Fruit fly (Drosophila melanogaster): Measurements from ENCODE around the gene CG15172.

Gene CG15172

DNA sequence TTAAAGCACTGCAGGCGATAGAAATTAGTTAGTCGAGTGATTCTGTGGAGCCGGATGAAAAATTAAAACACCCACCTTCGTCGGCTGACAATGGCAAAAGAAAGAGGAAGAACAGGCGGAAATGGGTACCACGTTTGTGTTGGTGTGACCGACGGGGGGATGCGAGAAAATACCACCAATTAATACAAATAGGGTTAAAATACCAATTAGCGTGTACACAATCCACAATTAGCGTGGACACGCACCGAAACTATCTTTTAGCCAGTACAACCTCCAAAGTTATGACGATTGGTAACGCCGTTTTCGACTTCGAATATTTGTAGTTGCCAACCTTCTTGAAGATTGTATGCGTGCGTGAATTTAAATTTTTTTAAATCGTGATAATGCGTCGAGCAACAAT, 13.1 kb upstream of the CG15172 start, which contains the start of gene RpL30 (continued):
- TF ChIP-seq CG11085 (GFP tag; IDR thresholded peaks at IDR 0.05) (peak; percentile 73; the same call in 1 of the 2 replicates), CG4730 (GFP tag; IDR thresholded peaks at IDR 0.05) (peak; percentile 17; the same call in 1 of the 2 replicates), mam (GFP tag; optimal IDR thresholded peaks at IDR 0.05) (peak; percentile 86), CG5180 (GFP tag; optimal IDR thresholded peaks at IDR 0.05) (peak; percentile 70), Max (GFP tag; optimal IDR thresholded peaks at IDR 0.05) (peak; percentile 95), Lim3 (GFP tag; IDR thresholded peaks at IDR 0.05) (no peak), H15 (GFP tag; IDR thresholded peaks at IDR 0.05) (peak; percentile 87), lov (optimal IDR thresholded peaks at IDR 0.05) (no peak), lov (GFP tag; IDR thresholded peaks at IDR 0.05) (peak; percentile 95), CG8388 (GFP tag; optimal IDR thresholded peaks at IDR 0.05) (peak; percentile 82), CG15269 (tag; optimal IDR thresholded peaks at IDR 0.05) (peak; percentile 79), CG4424 (GFP tag; optimal IDR thresholded peaks at IDR 0.05) (peak; percentile 83), CG18599 (GFP tag; optimal IDR thresholded peaks at IDR 0.05) (peak; percentile 96), corto (GFP tag; optimal IDR thresholded peaks at IDR 0.05) (no peak), B-H1 (GFP tag; IDR thresholded peaks at IDR 0.05) (peak; percentile 62; the same call in 1 of the 3 replicates), ase (GFP tag; IDR thresholded peaks at IDR 0.05) (peak; percentile 84), crc (GFP tag; optimal IDR thresholded peaks at IDR 0.05) (peak; percentile 83), BtbVII (GFP tag; optimal IDR thresholded peaks at IDR 0.05) (peak; percentile 95), B-H2 (GFP tag; optimal IDR thresholded peaks at IDR 0.05) (peak; percentile 94), dysf (GFP tag; IDR thresholded peaks at IDR 0.05) (peak; percentile 84), Dfd (GFP tag; optimal IDR thresholded peaks at IDR 0.05) (no peak), Hand (GFP tag; optimal IDR thresholded peaks at IDR 0.05) (peak; percentile 91), HLHmδ (GFP tag; optimal IDR thresholded peaks at IDR 0.05) (peak; percentile 99), Doc3 (GFP tag; IDR thresholded peaks at IDR 0.05; ENCODE audit: partially characterized antibody) (peak; percentile 26; the same call in 1 of the 3 replicates), vvl (GFP tag; IDR thresholded peaks at IDR 0.05) (peak; percentile 97), Deaf1 (tag; optimal IDR thresholded peaks at IDR 0.05) (peak; percentile 60), CG10209 (GFP tag; optimal IDR thresholded peaks at IDR 0.05) (peak; percentile 95), CG10654 (GFP tag; optimal IDR thresholded peaks at IDR 0.05) (peak; percentile 80), tll (GFP tag; optimal IDR thresholded peaks at IDR 0.05) (peak in 1 of 2 experiments; percentile 23), CG32772 (GFP tag; IDR thresholded peaks at IDR 0.05) (peak; percentile 41; the same call in 1 of the 2 replicates), CG17612 (GFP tag; IDR thresholded peaks at IDR 0.05) (peak; percentile 74; the same call in 1 of the 2 replicates), CG2889 (GFP tag; IDR thresholded peaks at IDR 0.05) (peak; percentile 63; the same call in 1 of the 3 replicates), dm (GFP tag; optimal IDR thresholded peaks at IDR 0.05) (peak; percentile 100), CG34376 (GFP tag; optimal IDR thresholded peaks at IDR 0.05) (peak; percentile 98), CG12942 (GFP tag; optimal IDR thresholded peaks at IDR 0.05) (peak; percentile 84), CG9215 (GFP tag; IDR thresholded peaks at IDR 0.05) (peak; percentile 60), CG10543 (GFP tag; optimal IDR thresholded peaks at IDR 0.05) (peak; percentile 95), chif (GFP tag; optimal IDR thresholded peaks at IDR 0.05) (peak; percentile 70 to 87), CG3281 (GFP tag; optimal IDR thresholded peaks at IDR 0.05) (peak; percentile 93), CG12104 (GFP tag; optimal IDR thresholded peaks at IDR 0.05) (peak; percentile 91), CG17385 (GFP tag; optimal IDR thresholded peaks at IDR 0.05) (peak; percentile 99), Poxn (GFP tag; IDR thresholded peaks at IDR 0.05) (no peak), disco-r (GFP tag; optimal IDR thresholded peaks at IDR 0.05) (peak; percentile 84), CG1602 (GFP tag; optimal IDR thresholded peaks at IDR 0.05) (peak; percentile 65), CG18619 (GFP tag; optimal IDR thresholded peaks at IDR 0.05) (peak; percentile 92), ems (GFP tag; optimal IDR thresholded peaks at IDR 0.05) (peak; percentile 88), hth (optimal IDR thresholded peaks at IDR 0.05) (no peak), hkb (optimal IDR thresholded peaks at IDR 0.05) (peak; percentile 63), hkb (GFP tag; IDR thresholded peaks at IDR 0.05) (peak; percentile 93), eyg (GFP tag; optimal IDR thresholded peaks at IDR 0.05) (peak; percentile 86), CG7271 (tag; optimal IDR thresholded peaks at IDR 0.05) (peak; percentile 95)
